Fruit fly (Drosophila melanogaster) whole organism, pupa: Measurements from ENCODE around the gene CG14431.
A peak's percentile ranks its signal among the peaks of the same experiment; 100 is the strongest.

Experiments used
- CG10348 ChIP-seq: fragments of 200-800 bp; sonication (Bioruptor generic); IDR thresholded peaks from 2 replicates; pipeline ENCODE4 v1.3.6; 2022; ENCODE audit warnings: missing biosample characterization, missing genetic modification characterization
- CG12605 ChIP-seq: fragments of 200-800 bp; sonication (Bioruptor generic); IDR thresholded peaks from 2 replicates; pipeline ENCODE4 v1.3.6; 2022; ENCODE audit warnings: missing biosample characterization, missing genetic modification characterization
- CG13204 ChIP-seq: fragments of 200-800 bp; sonication (Bioruptor generic); optimal IDR thresholded peaks from 2 replicates; lab custom pipeline; 2018; ENCODE audit warnings: missing biosample characterization, mild to moderate bottlenecking, missing genetic modification characterization, moderate library complexity
- CG14655 ChIP-seq: fragments of 200-800 bp; sonication (Bioruptor generic); optimal IDR thresholded peaks from 3 replicates; lab custom pipeline; 2017; ENCODE audit warnings: mild to moderate bottlenecking, missing biosample characterization, missing genetic modification reagents, missing genetic modification characterization
- CG15710 ChIP-seq: fragments of 200-800 bp; sonication (Bioruptor generic); optimal IDR thresholded peaks from 2 replicates; lab custom pipeline; 2018; ENCODE audit warnings: missing biosample characterization, mild to moderate bottlenecking, missing genetic modification characterization, moderate library complexity
- CG17806 ChIP-seq: fragments of 200-800 bp; sonication (Bioruptor generic); optimal IDR thresholded peaks from 2 replicates; lab custom pipeline; 2018; ENCODE audit warnings: missing biosample characterization, mild to moderate bottlenecking, missing genetic modification characterization, moderate library complexity
- CG32121 ChIP-seq: fragments of 200-800 bp; sonication (Bioruptor generic); IDR thresholded peaks from 2 replicates; pipeline ENCODE4 v1.3.6; 2022; ENCODE audit warnings: missing biosample characterization, missing genetic modification characterization
- CG34367 ChIP-seq: fragments of 200-800 bp; sonication (Bioruptor generic); optimal IDR thresholded peaks from 2 replicates; lab custom pipeline; 2018; ENCODE audit warnings: missing biosample characterization, mild to moderate bottlenecking, missing genetic modification characterization
- CG4496 ChIP-seq: fragments of 200-800 bp; sonication (Bioruptor generic); IDR thresholded peaks from 3 replicates; pipeline ENCODE4 v1.3.6; 2022; ENCODE audit warnings: missing biosample characterization, missing genetic modification characterization
- CG8159 ChIP-seq: fragments of 200-800 bp; sonication (Bioruptor generic); optimal IDR thresholded peaks from 3 replicates; lab custom pipeline; 2018; ENCODE audit warnings: missing biosample characterization, mild to moderate bottlenecking, missing genetic modification characterization, moderate library complexity
- CG8301 ChIP-seq: fragments of 200-800 bp; sonication (Bioruptor generic); optimal IDR thresholded peaks from 2 replicates; lab custom pipeline; 2018; ENCODE audit warnings: missing biosample characterization, mild to moderate bottlenecking, missing genetic modification characterization
- CG9948 ChIP-seq: fragments of 200-800 bp; sonication (Bioruptor generic); optimal IDR thresholded peaks from 2 replicates; lab custom pipeline; 2018; ENCODE audit warnings: missing biosample characterization, mild to moderate bottlenecking, missing genetic modification characterization, moderate library complexity
- D1 ChIP-seq: fragments of 200-800 bp; sonication (Bioruptor generic); optimal IDR thresholded peaks from 2 replicates; lab custom pipeline; 2018; ENCODE audit warnings: missing biosample characterization, mild to moderate bottlenecking, missing genetic modification characterization, moderate library complexity
- EcR ChIP-seq: fragments of 200-800 bp; sonication (Bioruptor generic); optimal IDR thresholded peaks from 3 replicates; lab custom pipeline; 2019; ENCODE audit warnings: missing biosample characterization, missing genetic modification characterization, mild to moderate bottlenecking, moderate library complexity, missing genetic modification reagents
- Ets98B ChIP-seq: fragments of 200-800 bp; sonication (Bioruptor generic); IDR thresholded peaks from 2 replicates; pipeline ENCODE4 v1.3.6; 2022; ENCODE audit warnings: missing biosample characterization, missing genetic modification characterization
- Pif1A ChIP-seq: fragments of 200-800 bp; sonication (Bioruptor generic); optimal IDR thresholded peaks from 3 replicates; lab custom pipeline; 2016; ENCODE audit warnings: missing biosample characterization, missing genetic modification characterization
- Pif1B ChIP-seq: fragments of 200-800 bp; sonication (Bioruptor generic); optimal IDR thresholded peaks from 3 replicates; lab custom pipeline; 2016; ENCODE audit warnings: missing biosample characterization, missing genetic modification characterization
- Snoo ChIP-seq: fragments of 200-800 bp; sonication (Bioruptor generic); optimal IDR thresholded peaks from 3 replicates; lab custom pipeline; 2017; ENCODE audit warnings: missing biosample characterization, mild to moderate bottlenecking, missing genetic modification characterization, inconsistent platforms
- fd96Ca ChIP-seq: fragments of 200-800 bp; sonication (Bioruptor generic); IDR thresholded peaks from 3 replicates; pipeline ENCODE4 v1.3.6; 2022; ENCODE audit warnings: missing biosample characterization, missing genetic modification characterization
- gl ChIP-seq: fragments of 200-800 bp; sonication (Bioruptor generic); optimal IDR thresholded peaks from 2 replicates; lab custom pipeline; 2018; ENCODE audit warnings: missing biosample characterization, mild to moderate bottlenecking, missing genetic modification characterization
- rn ChIP-seq: fragments of 200-800 bp; sonication (Bioruptor generic); IDR thresholded peaks from 2 replicates; pipeline ENCODE4 v1.3.6; 2022; ENCODE audit warnings: missing biosample characterization, missing genetic modification characterization

CG14431 gene

dm6 chrX:6871746-6872145 lies 36.3 kb upstream of the CG14431 start:
- TF ChIP-seq gl (tag; lab: Kevin White, UChicago) = no peak
- TF ChIP-seq CG10348 = no peak
- TF ChIP-seq CG12605 (GFP tag; lab: Robert Waterston, UW) = 0 out of 2 replicates have a peak, but pooled peaks have one; percentile 17

- peak; percentile 3 for TF ChIP-seq EcR (GFP tag; lab: Kevin White, UChicago)
- no peak for TF ChIP-seq D1 (tag; lab: Kevin White, UChicago)
- peak; percentile 3 for TF ChIP-seq CG15710
- no peak for TF ChIP-seq CG8159
Measured at dm6 chrX:6874918-6875454, 33.1 kb upstream of the CG14431 start.

- no peak for TF ChIP-seq CG9948
Measured at dm6 chrX:6875773-6876172, 32.3 kb upstream of the CG14431 start.

dm6 chrX:6876343-6876742 lies 31.7 kb upstream of the CG14431 start:
- TF ChIP-seq rn (no peak), CG13204 (GFP tag; lab: Kevin White, UChicago) (peak; percentile 3), CG32121 (GFP tag; lab: Robert Waterston, UW) (no peak), CG9948 (no peak)

- no peak for TF ChIP-seq CG14655
- TF ChIP-seq CG32121 (GFP tag; lab: Robert Waterston, UW) = 0 out of 2 replicates have a peak, but pooled peaks have one; percentile 14
Measured at dm6 chrX:6898147-6898546, 9.9 kb upstream of the CG14431 start.

dm6 chrX:6906670-6907069 lies 1.4 kb upstream of the CG14431 start:
- TF ChIP-seq CG4496 (GFP tag; lab: Robert Waterston, UW) = 0 out of 3 replicates have a peak, but pooled peaks have one; percentile 23
- peak; percentile 42; the same call in 1 of the 2 replicates for TF ChIP-seq Ets98B (GFP tag; lab: Robert Waterston, UW)
- 0 out of 3 replicates have a peak, but pooled peaks have one; percentile 22 for TF ChIP-seq fd96Ca (GFP tag; lab: Robert Waterston, UW)
- TF ChIP-seq CG17806 = no peak

- peak; percentile 57 for TF ChIP-seq CG32121 (GFP tag; lab: Robert Waterston, UW)
- no peak for TF ChIP-seq CG10348
- no peak for TF ChIP-seq D1 (tag; lab: Kevin White, UChicago)
- no peak for TF ChIP-seq EcR (GFP tag; lab: Kevin White, UChicago)
- no peak for TF ChIP-seq CG17806
- TF ChIP-seq CG13204 (GFP tag; lab: Kevin White, UChicago) = no peak
- TF ChIP-seq CG14655 = no peak
- TF ChIP-seq gl (tag; lab: Kevin White, UChicago) = no peak
- TF ChIP-seq CG9948 = no peak
- no peak for TF ChIP-seq rn
- no peak for TF ChIP-seq Pif1B (GFP tag; lab: Kevin White, UChicago)
- TF ChIP-seq Pif1A = no peak
- no peak for TF ChIP-seq CG34367 (tag; lab: Kevin White, UChicago)
- TF ChIP-seq CG4496 (GFP tag; lab: Robert Waterston, UW) = peak; percentile 53; the same call in 2 of the 3 replicates
- TF ChIP-seq CG8301 (tag; lab: Kevin White, UChicago) = no peak
- TF ChIP-seq fd96Ca (GFP tag; lab: Robert Waterston, UW) = no peak
- peak; percentile 58; the same call in 1 of the 2 replicates for TF ChIP-seq CG12605 (GFP tag; lab: Robert Waterston, UW)
- TF ChIP-seq Snoo (tag; lab: Kevin White, UChicago) = no peak
- no peak for TF ChIP-seq CG8159
- no peak for TF ChIP-seq CG15710
- peak; percentile 71 for TF ChIP-seq Ets98B (GFP tag; lab: Robert Waterston, UW)
Measured at dm6 chrX:6909135-6909534, 1.1 kb downstream of the CG14431 start.

dm6 chrX:6912269-6912668 lies 4.2 kb downstream of the CG14431 start:
- peak; percentile 68 for TF ChIP-seq Ets98B (GFP tag; lab: Robert Waterston, UW)
- TF ChIP-seq fd96Ca (GFP tag; lab: Robert Waterston, UW) = peak; percentile 73
- peak; percentile 75 for TF ChIP-seq CG32121 (GFP tag; lab: Robert Waterston, UW)
- TF ChIP-seq CG8159 = no peak
- peak; percentile 73 for TF ChIP-seq CG4496 (GFP tag; lab: Robert Waterston, UW)
- TF ChIP-seq CG8301 (tag; lab: Kevin White, UChicago) = peak; percentile 24
- peak; percentile 31 for TF ChIP-seq CG14655
- TF ChIP-seq CG12605 (GFP tag; lab: Robert Waterston, UW) = 0 out of 2 replicates have a peak, but pooled peaks have one; percentile 48
- no peak for TF ChIP-seq CG13204 (GFP tag; lab: Kevin White, UChicago)
- no peak for TF ChIP-seq Snoo (tag; lab: Kevin White, UChicago)
- TF ChIP-seq, all 21 proteins: peak for 7
